Worm (Caenorhabditis elegans): ENCODE data around the gene gfl-1.

DNA sequence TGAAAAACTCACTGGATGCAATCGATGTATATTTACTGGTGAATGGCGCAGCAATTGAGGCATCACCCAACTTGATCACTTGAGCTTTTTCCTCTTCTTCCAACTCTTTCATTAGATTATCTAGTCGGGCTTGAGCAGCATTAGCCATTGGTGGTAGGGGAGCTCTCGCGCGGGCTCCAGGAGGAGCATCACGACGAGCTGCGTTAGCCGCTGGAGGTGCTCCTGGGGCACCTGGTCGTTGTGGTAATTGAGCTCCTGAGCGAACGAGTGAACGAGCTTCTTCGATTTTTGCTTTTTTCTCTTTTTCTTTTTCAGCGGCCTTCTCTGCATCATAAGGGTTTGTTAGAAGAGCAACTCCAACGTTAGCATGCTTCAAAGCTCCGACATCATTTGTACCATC lies 46.0 kb upstream of the gfl-1 start:
- TF ChIP-seq vab-7 (GFP tag; IDR thresholded peaks at IDR 0.05) (no peak), unc-130 (GFP tag; optimal IDR thresholded peaks at IDR 0.05) (no peak), fos-1 (tag; optimal IDR thresholded peaks at IDR 0.05) (no peak), pqm-1 (tag; optimal IDR thresholded peaks at IDR 0.05) (no peak), nhr-42 (GFP tag; IDR thresholded peaks at IDR 0.05) (no peak)

Measured in whole organism, L4 larva.